Worm (Caenorhabditis elegans): ENCODE measurements around the gene hbl-1.

hbl-1 gene

DNA sequence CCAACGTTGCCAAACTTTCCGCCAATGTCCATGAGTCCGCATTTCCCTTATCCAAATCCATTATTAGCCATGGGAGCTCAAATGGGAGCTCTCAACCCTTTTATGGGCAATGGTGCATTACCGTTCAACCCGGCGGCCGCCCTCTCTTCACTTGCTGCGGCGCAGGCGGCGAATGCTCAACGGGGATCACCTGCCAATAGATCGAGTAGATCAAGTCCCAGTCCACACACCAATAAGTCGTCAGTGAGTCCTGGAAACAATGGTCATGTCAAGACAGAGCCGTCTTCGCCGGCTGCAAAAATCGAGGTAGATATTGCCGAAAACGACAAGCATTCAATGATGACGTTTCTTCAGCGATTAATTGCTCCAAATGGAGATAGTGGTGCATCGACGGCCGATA is 50.2 kb downstream of the hbl-1 start:
- TF ChIP-seq nhr-25 (tag; optimal IDR thresholded peaks at IDR 0.05), result no peak
- TF ChIP-seq dmd-4 (tag; optimal IDR thresholded peaks at IDR 0.05), result no peak
- TF ChIP-seq ztf-4 (tag; optimal IDR thresholded peaks at IDR 0.05), result no peak
- no peak for TF ChIP-seq nhr-237 (tag; optimal IDR thresholded peaks at IDR 0.05)
- TF ChIP-seq zag-1 (tag; optimal IDR thresholded peaks at IDR 0.05), result no peak
- no peak for TF ChIP-seq mdl-1 (tag; optimal IDR thresholded peaks at IDR 0.05)

DNA sequence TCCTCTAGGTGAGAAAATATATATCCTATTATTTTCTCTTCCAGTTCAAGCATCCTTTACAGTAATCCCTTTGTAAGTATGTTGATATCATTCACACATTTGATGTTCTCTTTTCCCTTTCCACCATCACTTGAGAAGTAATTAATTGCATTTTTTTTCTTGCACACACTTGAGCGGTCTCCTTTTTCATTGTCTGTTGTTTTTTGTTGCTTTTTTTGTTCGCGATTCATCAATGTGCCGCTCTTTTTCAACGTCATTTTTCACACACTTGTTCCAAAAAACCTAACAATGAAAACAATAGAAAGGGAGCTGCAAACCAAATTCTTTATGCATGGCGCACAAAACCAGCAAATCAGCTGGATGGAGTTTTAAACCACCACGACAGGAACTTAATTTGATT is 53.6 kb downstream of the hbl-1 start, which contains the start of gene F49E10.4:
F49E10.4 (plus strand) TSS at position 301 of the 400 bp plus-strand sequence.
- TF ChIP-seq nhr-12 (tag; optimal IDR thresholded peaks at IDR 0.05), result no peak
- TF ChIP-seq unc-55 (GFP tag; optimal IDR thresholded peaks at IDR 0.05), result peak; percentile 60

DNA sequence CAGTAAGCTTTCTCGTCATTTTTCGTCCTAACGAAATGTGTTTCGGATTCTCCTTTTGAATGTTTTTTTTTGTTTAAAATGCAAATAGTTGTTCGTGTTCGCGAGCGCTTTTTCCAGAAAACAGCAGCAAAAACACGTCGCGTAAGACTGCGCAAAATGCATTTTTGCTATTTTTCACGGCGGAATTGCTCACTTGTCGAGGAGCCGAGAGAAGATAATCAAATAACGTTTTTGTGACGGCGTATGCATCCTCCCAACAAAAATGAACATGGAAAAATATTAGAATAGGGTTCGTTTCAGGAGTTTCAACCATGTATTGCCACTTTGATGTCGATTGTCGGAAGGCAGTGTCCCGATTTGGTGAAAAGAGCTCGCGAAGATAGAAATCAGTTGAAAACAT is 55.1 kb downstream of the hbl-1 start:
- TF ChIP-seq ztf-4 (tag; optimal IDR thresholded peaks at IDR 0.05) (no peak), ceh-82 (tag; optimal IDR thresholded peaks at IDR 0.05) (no peak), skn-1 (tag; optimal IDR thresholded peaks at IDR 0.05) (no peak), sem-4 (tag; optimal IDR thresholded peaks at IDR 0.05) (no peak), gmeb-1 (tag; optimal IDR thresholded peaks at IDR 0.05) (no peak), unc-62 (GFP tag; optimal IDR thresholded peaks at IDR 0.05) (no peak), peb-1 (tag; optimal IDR thresholded peaks at IDR 0.05) (no peak), F13H6.1 (tag; optimal IDR thresholded peaks at IDR 0.05) (no peak), dmd-4 (tag; optimal IDR thresholded peaks at IDR 0.05) (no peak), sma-9 (GFP tag; optimal IDR thresholded peaks at IDR 0.05) (no peak), sma-9 (tag; optimal IDR thresholded peaks at IDR 0.05) (no peak), ztf-1 (GFP tag; conservative IDR thresholded peaks at IDR 0.05) (no peak), fos-1 (tag; optimal IDR thresholded peaks at IDR 0.05) (no peak), C34F6.9 (tag; optimal IDR thresholded peaks at IDR 0.05) (no peak)
